Worm (Caenorhabditis elegans) whole organism, late embryonic: ENCODE data around the gene Y45F3A.8.

Source experiments
- ahr-1 ChIP-seq: sonication (generic microtip); optimal IDR thresholded peaks from 2 replicates; lab custom pipeline; 2016; ENCODE audit warnings: missing genetic modification characterization, missing compliant biosample characterization
- ama-1 ChIP-seq: fragments of 150-350 bp; optimal IDR thresholded peaks from 2 replicates; lab custom pipeline; 2014
- ceh-2 ChIP-seq: sonication (generic microtip); optimal IDR thresholded peaks from 2 replicates; lab custom pipeline; 2016; ENCODE audit warnings: missing genotype, missing genetic modification characterization, missing compliant biosample characterization
- ceh-9 ChIP-seq: sonication (generic microtip); optimal IDR thresholded peaks from 2 replicates; lab custom pipeline; 2016; ENCODE audit warnings: mild to moderate bottlenecking, missing genetic modification characterization, inconsistent platforms, missing compliant biosample characterization
- che-1 ChIP-seq: sonication (generic microtip); optimal IDR thresholded peaks from 2 replicates; lab custom pipeline; 2016; ENCODE audit warnings: mild to moderate bottlenecking, missing genetic modification characterization, missing compliant biosample characterization
- ets-4 ChIP-seq: sonication (generic microtip); optimal IDR thresholded peaks from 2 replicates; lab custom pipeline; 2016; ENCODE audit warnings: missing genetic modification characterization, missing compliant biosample characterization
- hlh-30 ChIP-seq: sonication (generic microtip); optimal IDR thresholded peaks from 2 replicates; lab custom pipeline; 2017; ENCODE audit warnings: antibody characterized with exemption, missing genetic modification characterization, missing compliant biosample characterization; ENCODE audit not compliant: insufficient read depth
- nfya-1 ChIP-seq: sonication (generic microtip); optimal IDR thresholded peaks from 2 replicates; lab custom pipeline; 2017; ENCODE audit warnings: missing genetic modification characterization, mild to moderate bottlenecking, missing compliant biosample characterization, antibody characterized with exemption, moderate library complexity
- nhr-11 ChIP-seq: fragments of 150-350 bp; optimal IDR thresholded peaks from 2 replicates; lab custom pipeline; 2014; ENCODE audit warnings: missing biosample characterization, missing genetic modification characterization
- pax-1 ChIP-seq: fragments of 150-350 bp; optimal IDR thresholded peaks from 2 replicates; lab custom pipeline; 2014; ENCODE audit warnings: missing biosample characterization, missing genetic modification characterization
- rnt-1 ChIP-seq: sonication (generic microtip); optimal IDR thresholded peaks from 2 replicates; lab custom pipeline; 2016; ENCODE audit warnings: missing genetic modification characterization, missing compliant biosample characterization
- sox-2 ChIP-seq: fragments of 200-800 bp; sonication (Bioruptor generic); IDR thresholded peaks from 2 replicates; pipeline ENCODE4 v1.3.6; 2022; ENCODE audit warnings: missing genetic modification reagents, missing genetic modification characterization, missing compliant biosample characterization
- unc-3 ChIP-seq, 2 experiments: fragments of 200-800 bp in 1 of 2; sonication (Bioruptor generic) in 1 of 2; sonication (generic microtip) in 1 of 2; conservative IDR thresholded peaks in 1 of 2; optimal IDR thresholded peaks in 1 of 2; 2 replicates each; pipeline versions ENCODE4 v1.3.6 to Lab custom; 2016 to 2022; ENCODE audit warnings: missing compliant biosample characterization in 2 of 2, missing genetic modification characterization in 2 of 2, missing genetic modification reagents in 1 of 2
- ztf-16 ChIP-seq: sonication (generic microtip); optimal IDR thresholded peaks from 2 replicates; lab custom pipeline; 2017; ENCODE audit warnings: missing genetic modification characterization, missing compliant biosample characterization

DNA sequence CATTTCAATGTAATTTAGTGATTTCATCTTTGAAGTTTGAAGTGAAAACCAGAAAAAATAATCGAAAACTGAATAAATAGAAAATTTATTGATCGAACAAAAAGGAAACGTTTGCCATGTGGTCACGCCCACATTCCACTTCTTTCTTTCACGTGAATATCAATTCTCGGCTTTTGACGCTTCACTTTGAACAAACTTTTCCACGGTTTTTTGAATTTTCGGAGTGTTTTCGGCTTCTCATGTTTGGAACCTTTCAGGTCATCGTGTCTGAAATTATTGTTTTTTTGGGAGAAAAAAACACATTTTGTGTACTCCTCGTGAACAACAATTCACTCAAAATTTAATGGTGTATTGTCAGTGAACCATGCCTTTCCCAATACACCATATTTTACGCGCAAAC, 39.7 kb downstream of the Y45F3A.8 start, which contains the start of gene T21C12.8:
- TF ChIP-seq ztf-16 (tag; lab: Kevin White, UChicago) (no peak), ahr-1 (tag; lab: Kevin White, UChicago) (no peak), hlh-30 (tag; lab: Kevin White, UChicago) (no peak), unc-3 (GFP tag; conservative IDR thresholded peaks at IDR 0.05; lab: Robert Waterston, UW) (no peak), unc-3 (tag; optimal IDR thresholded peaks at IDR 0.05; lab: Kevin White, UChicago) (no peak), che-1 (no peak), ceh-2 (tag; lab: Kevin White, UChicago) (no peak), pax-1 (tag; lab: Kevin White, UChicago) (no peak), nhr-11 (tag; lab: Kevin White, UChicago) (no peak), ceh-9 (tag; lab: Kevin White, UChicago) (no peak), ets-4 (no peak), sox-2 (GFP tag; lab: Robert Waterston, UW) (no peak), rnt-1 (tag; lab: Kevin White, UChicago) (no peak), ama-1 (lab: Kevin White, UChicago) (no peak), nfya-1 (tag; lab: Kevin White, UChicago) (no peak)
